Worm (Caenorhabditis elegans): ENCODE measurements around the gene set-6.

set-6 gene

ce11 chrX:11924158-11924557 is 50.3 kb downstream of the set-6 start, which contains the start of gene F55G7.1 (continued):
- peak; percentile 61 for TF ChIP-seq nhr-19 (GFP tag; conservative IDR thresholded peaks at IDR 0.05)
- TF ChIP-seq zip-4 (GFP tag; optimal IDR thresholded peaks at IDR 0.05) = peak; percentile 41
- peak in 2 of 3 experiments; percentile 17 to 54 for TF ChIP-seq ceh-82 (tag; optimal IDR thresholded peaks at IDR 0.05)
- TF ChIP-seq xbp-1 (tag; optimal IDR thresholded peaks at IDR 0.05) = peak; percentile 44
- TF ChIP-seq tlp-1 (tag; optimal IDR thresholded peaks at IDR 0.05) = no peak
- peak; percentile 51 for TF ChIP-seq lin-14 (GFP tag; optimal IDR thresholded peaks at IDR 0.05)
- TF ChIP-seq nhr-237 (tag; optimal IDR thresholded peaks at IDR 0.05) = no peak
- TF ChIP-seq nhr-11 (tag; optimal IDR thresholded peaks at IDR 0.05) = no peak
- TF ChIP-seq rnt-1 (tag; optimal IDR thresholded peaks at IDR 0.05) = peak; percentile 66
- TF ChIP-seq skn-1 (tag; optimal IDR thresholded peaks at IDR 0.05) = peak; percentile 22
- no peak for TF ChIP-seq fos-1 (tag; optimal IDR thresholded peaks at IDR 0.05)
- no peak for TF ChIP-seq fkh-8 (tag; optimal IDR thresholded peaks at IDR 0.05)
- TF ChIP-seq tbx-2 (tag; optimal IDR thresholded peaks at IDR 0.05) = peak; percentile 56
- TF ChIP-seq dsc-1 (tag; optimal IDR thresholded peaks at IDR 0.05) = peak; percentile 71
- peak; percentile 31 for TF ChIP-seq ztf-4 (tag; optimal IDR thresholded peaks at IDR 0.05)
- peak; percentile 32 for TF ChIP-seq blmp-1 (tag; optimal IDR thresholded peaks at IDR 0.05)
- TF ChIP-seq pax-3 (tag; optimal IDR thresholded peaks at IDR 0.05) = no peak
- TF ChIP-seq irx-1 (tag; optimal IDR thresholded peaks at IDR 0.05) = peak; percentile 32
- no peak for TF ChIP-seq egl-13 (tag; optimal IDR thresholded peaks at IDR 0.05)
- no peak for TF ChIP-seq dpl-1 (GFP tag; optimal IDR thresholded peaks at IDR 0.05)
- peak; percentile 13 for TF ChIP-seq hpl-2 (GFP tag; optimal IDR thresholded peaks at IDR 0.05)
- TF ChIP-seq ceh-88 (GFP tag; IDR thresholded peaks at IDR 0.05) = no peak
- peak in 4 of 6 experiments; percentile 23 to 38 (median 26) for TF ChIP-seq elt-3 (tag; optimal IDR thresholded peaks at IDR 0.05)
- TF ChIP-seq hlh-17 (GFP tag; optimal IDR thresholded peaks at IDR 0.05; ENCODE audit: borderline replicate concordance) = no peak
- peak; percentile 3 for TF ChIP-seq nhr-77 (tag; optimal IDR thresholded peaks at IDR 0.05)

ce11 chrX:11920723-11921283 is 53.7 kb downstream of the set-6 start, which contains the start of gene Y62H9A.14:
Y62H9A.14 (plus strand) TSS chrX:11921233.
- peak; percentile 22 for TF ChIP-seq lin-14 (GFP tag; optimal IDR thresholded peaks at IDR 0.05)
- TF ChIP-seq sox-4 (tag; optimal IDR thresholded peaks at IDR 0.05) = no peak
- TF ChIP-seq dsc-1 (tag; optimal IDR thresholded peaks at IDR 0.05) = peak; percentile 72
- no peak for TF ChIP-seq efl-1 (optimal IDR thresholded peaks at IDR 0.05)
- TF ChIP-seq efl-1 (GFP tag; optimal IDR thresholded peaks at IDR 0.05 in 1 of 2) = no peak
- TF ChIP-seq unc-62 (GFP tag; optimal IDR thresholded peaks at IDR 0.05) = no peak
- TF ChIP-seq grh-1 (GFP tag; IDR thresholded peaks at IDR 0.05) = no peak
- TF ChIP-seq ceh-8 (GFP tag; optimal IDR thresholded peaks at IDR 0.05) = peak; percentile 60

Measured in whole organism, L1 larva.